Worm (Caenorhabditis elegans): ENCODE data around the gene Y55F3C.9.

The Y55F3C.9 gene

DNA sequence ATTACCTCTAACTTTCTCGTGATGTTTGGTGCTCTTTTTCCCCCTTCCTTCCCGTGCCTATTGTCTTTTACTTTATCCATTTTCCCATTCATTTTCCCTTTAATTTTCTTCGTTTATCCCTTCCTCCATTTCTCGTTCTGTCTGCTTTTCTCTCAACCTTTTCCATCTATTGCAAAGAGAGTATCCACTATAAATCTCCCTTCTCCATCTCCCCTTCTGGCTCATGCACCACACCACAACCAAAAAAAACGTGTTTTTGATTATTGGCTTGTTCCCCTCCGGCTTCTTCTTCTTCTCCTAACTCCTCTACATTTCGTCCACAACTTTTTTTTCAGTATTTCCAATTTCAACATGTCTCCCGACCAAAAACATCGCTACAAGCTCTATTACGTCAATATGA is 32.3 kb upstream of the Y55F3C.9 start, which contains the start of gene gst-40:
Gene gst-40, plus strand, starts transcription at position 236 of the 400 bp plus-strand sequence.
- TF ChIP-seq lin-26 (GFP tag; IDR thresholded peaks at IDR 0.05) (no peak), ccch-3 (GFP tag; optimal IDR thresholded peaks at IDR 0.05) (no peak), nhr-90 (tag; optimal IDR thresholded peaks at IDR 0.05) (no peak), hlh-12 (tag; optimal IDR thresholded peaks at IDR 0.05) (no peak), K12H6.12 (tag; optimal IDR thresholded peaks at IDR 0.05) (no peak), mcd-1 (GFP tag; IDR thresholded peaks at IDR 0.05) (no peak), F55B11.4 (tag; optimal IDR thresholded peaks at IDR 0.05; ENCODE audit: borderline replicate concordance, insufficient read depth) (no peak), snpc-1.1 (tag; optimal IDR thresholded peaks at IDR 0.05; ENCODE audit: insufficient read depth) (no peak), F37B4.10 (GFP tag; IDR thresholded peaks at IDR 0.05) (no peak), somi-1 (GFP tag; optimal IDR thresholded peaks at IDR 0.05) (no peak), ekl-4 (GFP tag; IDR thresholded peaks at IDR 0.05) (no peak), unc-62 (GFP tag; optimal IDR thresholded peaks at IDR 0.05) (no peak), C17E4.6 (GFP tag; IDR thresholded peaks at IDR 0.05) (no peak), F57A8.1 (GFP tag; optimal IDR thresholded peaks at IDR 0.05) (no peak), F33H1.4 (GFP tag; IDR thresholded peaks at IDR 0.05) (no peak), fkh-3 (tag; optimal IDR thresholded peaks at IDR 0.05) (no peak), ztf-6 (GFP tag; IDR thresholded peaks at IDR 0.05) (no peak), F23B12.7 (tag; optimal IDR thresholded peaks at IDR 0.05; ENCODE audit: insufficient read depth) (no peak), sptf-2 (GFP tag; optimal IDR thresholded peaks at IDR 0.05) (no peak), hsf-1 (GFP tag; IDR thresholded peaks at IDR 0.05) (no peak)

DNA sequence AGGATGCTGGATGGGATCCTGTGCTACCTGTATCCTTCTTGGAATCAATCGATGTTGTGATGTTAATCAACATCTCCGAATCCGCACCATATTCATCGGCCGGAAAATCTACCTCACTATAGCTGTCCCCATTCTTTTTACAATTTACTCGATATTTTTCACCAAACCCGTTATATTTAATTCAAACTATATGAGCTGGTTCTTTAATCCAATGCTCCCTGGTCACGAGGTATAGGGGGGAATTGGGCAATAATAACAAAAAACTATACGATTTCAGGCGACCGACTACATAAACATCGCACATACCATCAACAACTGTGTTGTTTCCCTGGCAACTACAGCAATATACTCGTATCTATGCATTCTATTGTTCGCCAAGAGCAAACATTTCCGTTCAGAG is 29.6 kb upstream of the Y55F3C.9 start:
- TF ChIP-seq chd-7 (tag; optimal IDR thresholded peaks at IDR 0.05) (no peak), hrde-1 (tag; optimal IDR thresholded peaks at IDR 0.05; ENCODE audit: borderline replicate concordance) (no peak), ztf-3 (GFP tag; optimal IDR thresholded peaks at IDR 0.05) (no peak), ztf-26 (tag; optimal IDR thresholded peaks at IDR 0.05) (no peak), Y95B8A.8 (GFP tag; IDR thresholded peaks at IDR 0.05) (no peak), aptf-2 (GFP tag; conservative IDR thresholded peaks at IDR 0.05) (no peak), F57A8.1 (GFP tag; optimal IDR thresholded peaks at IDR 0.05) (no peak), F55B11.4 (tag; optimal IDR thresholded peaks at IDR 0.05; ENCODE audit: borderline replicate concordance, insufficient read depth) (no peak), xnd-1 (tag; optimal IDR thresholded peaks at IDR 0.05) (no peak), ztf-6 (GFP tag; IDR thresholded peaks at IDR 0.05) (no peak), attf-6 (GFP tag; IDR thresholded peaks at IDR 0.05) (no peak), C06A6.2 (GFP tag; conservative IDR thresholded peaks at IDR 0.05) (no peak), sea-2 (GFP tag; IDR thresholded peaks at IDR 0.05) (no peak)

DNA sequence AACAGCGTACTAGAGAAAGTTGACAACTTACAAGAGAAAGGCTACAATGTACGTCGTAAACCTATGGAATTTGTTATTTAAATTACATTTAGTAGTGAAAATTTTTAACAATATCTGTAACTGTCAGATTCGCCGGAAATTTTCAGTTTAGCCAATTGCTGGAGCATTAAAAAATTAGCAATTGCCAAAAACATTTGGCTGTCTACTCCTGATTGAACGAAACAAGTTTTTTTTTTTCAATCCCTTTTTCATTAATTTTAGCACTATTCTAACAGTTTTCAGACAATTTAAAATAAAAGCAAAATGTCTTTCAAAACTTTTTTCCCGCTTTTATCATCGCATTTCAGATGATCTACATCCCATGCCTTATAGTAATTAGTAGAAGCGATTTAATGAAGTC is 29.0 kb upstream of the Y55F3C.9 start:
- TF ChIP-seq zim-3 (tag; optimal IDR thresholded peaks at IDR 0.05), result no peak
- no peak for TF ChIP-seq ceh-91 (GFP tag; IDR thresholded peaks at IDR 0.05)
- no peak for TF ChIP-seq snpc-1.1 (tag; optimal IDR thresholded peaks at IDR 0.05; ENCODE audit: insufficient read depth)
- TF ChIP-seq F55B11.4 (tag; optimal IDR thresholded peaks at IDR 0.05; ENCODE audit: borderline replicate concordance, insufficient read depth), result no peak
- TF ChIP-seq lin-26 (GFP tag; IDR thresholded peaks at IDR 0.05), result no peak
- TF ChIP-seq chd-7 (tag; optimal IDR thresholded peaks at IDR 0.05), result no peak
- TF ChIP-seq lag-1 (GFP tag; IDR thresholded peaks at IDR 0.05), result no peak
- no peak for TF ChIP-seq sdz-38 (tag; optimal IDR thresholded peaks at IDR 0.05)
- TF ChIP-seq unc-130 (GFP tag; optimal IDR thresholded peaks at IDR 0.05), result no peak
- TF ChIP-seq mel-28 (tag; optimal IDR thresholded peaks at IDR 0.05; ENCODE audit: borderline replicate concordance), result no peak
- TF ChIP-seq ztf-28 (GFP tag; IDR thresholded peaks at IDR 0.05), result no peak
- TF ChIP-seq aptf-2 (GFP tag; conservative IDR thresholded peaks at IDR 0.05), result no peak
- no peak for TF ChIP-seq dpff-1 (tag; optimal IDR thresholded peaks at IDR 0.05)
- TF ChIP-seq rpc-1 (optimal IDR thresholded peaks at IDR 0.05), result no peak
- no peak for TF ChIP-seq rpc-1 (tag; optimal IDR thresholded peaks at IDR 0.05)
- TF ChIP-seq rec-8 (tag; optimal IDR thresholded peaks at IDR 0.05), result no peak
- TF ChIP-seq ceh-79 (tag; optimal IDR thresholded peaks at IDR 0.05), result no peak

Measured in whole organism, young adult.